Worm (Caenorhabditis elegans) whole organism, L2 larva: ENCODE measurements around the gene W08E12.4.

Source experiments
- C34F6.9 ChIP-seq: fragments of 150-350 bp; optimal IDR thresholded peaks from 2 replicates; lab custom pipeline; 2014; ENCODE audit warnings: missing biosample characterization, missing genetic modification characterization
- ZK546.5 ChIP-seq: sonication (generic microtip); optimal IDR thresholded peaks from 2 replicates; lab custom pipeline; 2017; ENCODE audit warnings: missing biosample characterization, missing genetic modification characterization
- alr-1 ChIP-seq: fragments of 150-350 bp; optimal IDR thresholded peaks from 2 replicates; lab custom pipeline; 2014; ENCODE audit warnings: missing biosample characterization, missing genetic modification characterization
- aly-2 ChIP-seq: fragments of 150-350 bp; optimal IDR thresholded peaks from 2 replicates; lab custom pipeline; 2014; ENCODE audit warnings: missing biosample characterization, missing genetic modification characterization
- blmp-1 ChIP-seq: sonication (generic microtip); optimal IDR thresholded peaks from 2 replicates; lab custom pipeline; 2017; ENCODE audit warnings: missing genetic modification characterization, mild to moderate bottlenecking, missing compliant biosample characterization, antibody characterized with exemption, moderate library complexity; ENCODE audit not compliant: insufficient read depth
- ceh-16 ChIP-seq: fragments of 150-350 bp; optimal IDR thresholded peaks from 2 replicates; lab custom pipeline; 2014; ENCODE audit warnings: missing biosample characterization, missing genetic modification characterization
- ceh-82 ChIP-seq: fragments of 150-350 bp; optimal IDR thresholded peaks from 2 replicates; lab custom pipeline; 2014; ENCODE audit warnings: missing biosample characterization, missing genetic modification characterization
- crh-2 ChIP-seq: sonication (generic microtip); optimal IDR thresholded peaks from 2 replicates; lab custom pipeline; 2017; ENCODE audit warnings: missing biosample characterization, missing genetic modification characterization
- elt-1 ChIP-seq: fragments of 150-350 bp; optimal IDR thresholded peaks from 2 replicates; lab custom pipeline; 2014; ENCODE audit warnings: missing biosample characterization, missing genetic modification characterization
- elt-3 ChIP-seq: sonication (generic microtip); optimal IDR thresholded peaks from 2 replicates; lab custom pipeline; 2017; ENCODE audit warnings: missing biosample characterization, missing genetic modification characterization
- fos-1 ChIP-seq: fragments of 150-350 bp; optimal IDR thresholded peaks from 2 replicates; lab custom pipeline; 2014; ENCODE audit warnings: missing biosample characterization, missing genetic modification characterization
- gmeb-1 ChIP-seq: fragments of 150-350 bp; optimal IDR thresholded peaks from 2 replicates; lab custom pipeline; 2014; ENCODE audit warnings: missing biosample characterization, missing genetic modification characterization
- lin-11 ChIP-seq: fragments of 150-350 bp; sonication (generic microtip); optimal IDR thresholded peaks from 2 replicates; lab custom pipeline; 2014; ENCODE audit warnings: missing biosample characterization, missing genetic modification characterization, inconsistent platforms, mixed read lengths
- lin-13 ChIP-seq: fragments of 150-350 bp; optimal IDR thresholded peaks from 2 replicates; lab custom pipeline; 2014; ENCODE audit warnings: missing biosample characterization, missing genetic modification reagents, missing genetic modification characterization
- lsy-2 ChIP-seq, 2 experiments: fragments of 150-350 bp in 1 of 2; sonication (generic microtip) in 1 of 2; optimal IDR thresholded peaks; 2 replicates each; lab custom pipeline; 2014 to 2017; ENCODE audit warnings: missing biosample characterization in 2 of 2, missing genetic modification characterization in 2 of 2
- mab-5 ChIP-seq: fragments of 150-350 bp; optimal IDR thresholded peaks from 2 replicates; lab custom pipeline; 2014; ENCODE audit warnings: missing biosample characterization, missing genetic modification characterization
- mbf-1 ChIP-seq: sonication (generic microtip); optimal IDR thresholded peaks from 2 replicates; lab custom pipeline; 2017; ENCODE audit warnings: missing biosample characterization, missing genetic modification characterization
- mdl-1 ChIP-seq, 2 experiments: fragments of 150-350 bp in 1 of 2; sonication (generic microtip) in 1 of 2; optimal IDR thresholded peaks; 2 replicates each; lab custom pipeline; 2017; ENCODE audit warnings: missing biosample characterization in 2 of 2, missing genetic modification characterization in 2 of 2
- nhr-10 ChIP-seq: sonication (generic microtip); optimal IDR thresholded peaks from 2 replicates; lab custom pipeline; 2017; ENCODE audit warnings: missing biosample characterization, missing genetic modification characterization
- nhr-11 ChIP-seq: fragments of 150-350 bp; optimal IDR thresholded peaks from 2 replicates; lab custom pipeline; 2014; ENCODE audit warnings: missing biosample characterization, missing genetic modification characterization
- nhr-12 ChIP-seq: fragments of 150-350 bp; optimal IDR thresholded peaks from 2 replicates; lab custom pipeline; 2014; ENCODE audit warnings: missing biosample characterization, missing genetic modification characterization
- nhr-21 ChIP-seq: fragments of 150-350 bp; optimal IDR thresholded peaks from 2 replicates; lab custom pipeline; 2014; ENCODE audit warnings: missing biosample characterization, missing genetic modification characterization
- nhr-23 ChIP-seq: fragments of 150-350 bp; optimal IDR thresholded peaks from 2 replicates; lab custom pipeline; 2014; ENCODE audit warnings: missing biosample characterization, missing genetic modification reagents, missing genetic modification characterization
- nhr-237 ChIP-seq: fragments of 150-350 bp; optimal IDR thresholded peaks from 2 replicates; lab custom pipeline; 2014; ENCODE audit warnings: missing biosample characterization, missing genetic modification characterization
- nhr-25 ChIP-seq: fragments of 150-350 bp; sonication (generic microtip); optimal IDR thresholded peaks from 3 replicates; lab custom pipeline; 2014; ENCODE audit warnings: missing biosample characterization, missing genetic modification characterization
- nhr-6 ChIP-seq: fragments of 150-350 bp; optimal IDR thresholded peaks from 2 replicates; lab custom pipeline; 2014; ENCODE audit warnings: missing biosample characterization, missing genetic modification characterization
- skn-1 ChIP-seq: sonication (generic microtip); optimal IDR thresholded peaks from 2 replicates; lab custom pipeline; 2017; ENCODE audit warnings: missing biosample characterization, missing genetic modification characterization
- sma-3 ChIP-seq: sonication (generic microtip); optimal IDR thresholded peaks from 2 replicates; lab custom pipeline; 2016; ENCODE audit warnings: missing genetic modification reagents, missing genetic modification characterization, missing compliant biosample characterization
- snpc-4 ChIP-seq: fragments of 150-350 bp; optimal IDR thresholded peaks from 2 replicates; lab custom pipeline; 2014; ENCODE audit warnings: missing biosample characterization, missing genetic modification characterization
- unc-39 ChIP-seq: fragments of 150-350 bp; optimal IDR thresholded peaks from 2 replicates; lab custom pipeline; 2014; ENCODE audit warnings: missing biosample characterization, missing genetic modification characterization
- unc-55 ChIP-seq: fragments of 150-350 bp; sonication (generic microtip); optimal IDR thresholded peaks from 3 replicates; lab custom pipeline; 2014; ENCODE audit warnings: missing biosample characterization, missing genetic modification reagents, missing genetic modification characterization
- unc-62 ChIP-seq: fragments of 150-350 bp; optimal IDR thresholded peaks from 2 replicates; lab custom pipeline; 2014; ENCODE audit warnings: missing biosample characterization, missing genetic modification reagents, missing genetic modification characterization
- zag-1 ChIP-seq: fragments of 150-350 bp; optimal IDR thresholded peaks from 2 replicates; lab custom pipeline; 2014; ENCODE audit warnings: missing biosample characterization, missing genetic modification characterization
- ztf-1 ChIP-seq: fragments of 200-800 bp; sonication (Bioruptor generic); conservative IDR thresholded peaks from 2 replicates; pipeline ENCODE4 v1.3.6; 2022; ENCODE audit warnings: missing genetic modification characterization, missing compliant biosample characterization
- ztf-11 ChIP-seq: sonication (generic microtip); optimal IDR thresholded peaks from 2 replicates; lab custom pipeline; 2017; ENCODE audit warnings: missing biosample characterization, missing genetic modification characterization

The W08E12.4 gene

ce11 chrIV:3265657-3266056 is 36.5 kb upstream of the W08E12.4 start, which contains the start of gene T26C12.2:
Gene T26C12.2 (minus strand): TSS chrIV:3265757.
- TF ChIP-seq unc-62 (GFP tag; lab: Kevin White, UChicago), result no peak
- no peak for TF ChIP-seq elt-1
- no peak for TF ChIP-seq C34F6.9
- no peak for TF ChIP-seq nhr-11 (tag; lab: Kevin White, UChicago)
- no peak for TF ChIP-seq lsy-2 (tag; optimal IDR thresholded peaks at IDR 0.05; lab: Kevin White, UChicago)
- no peak for TF ChIP-seq mbf-1 (tag; lab: Kevin White, UChicago)

- TF ChIP-seq nhr-23 (tag; lab: Kevin White, UChicago) (no peak), mab-5 (tag; lab: Kevin White, UChicago) (no peak)
- TF ChIP-seq, all 48 proteins: peak for 0
Measured at ce11 chrIV:3266841-3267240, 35.3 kb upstream of the W08E12.4 start.

ce11 chrIV:3267581-3267980 is 34.6 kb upstream of the W08E12.4 start, which contains the start of gene clec-173:
Gene clec-173 (minus strand): TSS chrIV:3267681.
- TF ChIP-seq ceh-82 (no peak), blmp-1 (tag; lab: Kevin White, UChicago) (no peak), nhr-12 (tag; lab: Kevin White, UChicago) (no peak), aly-2 (no peak), sma-3 (no peak), gmeb-1 (tag; lab: Kevin White, UChicago) (no peak), C34F6.9 (no peak), nhr-25 (tag; lab: Kevin White, UChicago) (no peak), mab-5 (tag; lab: Kevin White, UChicago) (no peak), nhr-11 (tag; lab: Kevin White, UChicago) (no peak), ZK546.5 (no peak), unc-39 (tag; lab: Kevin White, UChicago) (no peak), unc-55 (GFP tag; lab: Kevin White, UChicago) (no peak), zag-1 (no peak), nhr-237 (tag; lab: Kevin White, UChicago) (no peak), elt-1 (no peak), nhr-10 (tag; lab: Kevin White, UChicago) (no peak), crh-2 (no peak), nhr-23 (tag; lab: Kevin White, UChicago) (no peak)

ce11 chrIV:3271342-3271741 is 30.8 kb upstream of the W08E12.4 start:
- TF ChIP-seq ZK546.5 (no peak), nhr-6 (tag; lab: Kevin White, UChicago) (no peak), nhr-11 (tag; lab: Kevin White, UChicago) (no peak), mdl-1 (tag; optimal IDR thresholded peaks at IDR 0.05; lab: Kevin White, UChicago) (no peak)

DNA sequence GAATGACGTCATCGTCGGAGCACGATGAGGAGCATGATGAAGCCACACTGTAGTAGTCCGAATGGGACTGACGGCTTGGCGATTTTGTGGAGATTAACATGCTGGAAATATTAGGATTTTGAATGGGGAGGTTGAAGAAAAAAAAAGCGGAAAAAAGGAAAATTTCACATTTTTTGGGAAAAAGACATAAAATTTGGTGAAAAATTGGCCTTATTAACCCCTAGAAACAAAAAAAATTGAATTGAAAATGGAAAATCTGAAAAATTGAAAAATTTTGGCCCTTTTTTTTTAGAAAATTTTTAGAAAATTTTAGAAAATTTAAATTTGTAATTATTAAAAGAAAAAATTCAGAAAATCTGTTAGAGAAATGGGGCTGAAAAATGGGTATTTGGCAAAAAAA is 28.9 kb upstream of the W08E12.4 start, which contains the start of gene T26C12.3:
T26C12.3 (minus strand) TSS at position 101 of the 400 bp plus-strand sequence.
- TF ChIP-seq fos-1 (tag; lab: Kevin White, UChicago) (no peak), skn-1 (no peak), zag-1 (no peak), ztf-11 (tag; lab: Kevin White, UChicago) (no peak), crh-2 (no peak), ZK546.5 (no peak), elt-3 (tag; lab: Kevin White, UChicago) (no peak), alr-1 (tag; lab: Kevin White, UChicago) (no peak), lsy-2 (tag; optimal IDR thresholded peaks at IDR 0.05; lab: Kevin White, UChicago) (no peak), nhr-21 (tag; lab: Kevin White, UChicago) (no peak), nhr-25 (tag; lab: Kevin White, UChicago) (no peak), lin-13 (no peak), ztf-1 (GFP tag; lab: Robert Waterston, UW) (no peak), unc-62 (GFP tag; lab: Kevin White, UChicago) (no peak)

ce11 chrIV:3278822-3279221 is 23.3 kb upstream of the W08E12.4 start:
- TF ChIP-seq ceh-16 (tag; lab: Kevin White, UChicago) (no peak), blmp-1 (tag; lab: Kevin White, UChicago) (no peak), snpc-4 (tag; lab: Kevin White, UChicago) (no peak), lin-11 (tag; lab: Kevin White, UChicago) (no peak), ztf-1 (GFP tag; lab: Robert Waterston, UW) (no peak), gmeb-1 (tag; lab: Kevin White, UChicago) (no peak), unc-55 (GFP tag; lab: Kevin White, UChicago) (no peak), nhr-12 (tag; lab: Kevin White, UChicago) (no peak)
